Worm (Caenorhabditis elegans) whole organism, mixed stage, embryonic: Measurements from ENCODE around the gene hsb-1.

Source experiments
- ces-1 ChIP-seq: fragments of 150-350 bp; optimal IDR thresholded peaks from 2 replicates; lab custom pipeline; 2014; ENCODE audit warnings: missing biosample characterization, missing genetic modification reagents, missing genetic modification characterization
- lin-13 ChIP-seq: fragments of 150-350 bp; optimal IDR thresholded peaks from 2 replicates; lab custom pipeline; 2014; ENCODE audit warnings: missing biosample characterization, missing genetic modification characterization
- snpc-4 ChIP-seq: fragments of 150-350 bp; optimal IDR thresholded peaks from 2 replicates; lab custom pipeline; 2014; ENCODE audit warnings: missing biosample characterization, missing genetic modification characterization
- zip-8 ChIP-seq: fragments of 150-350 bp; optimal IDR thresholded peaks from 2 replicates; lab custom pipeline; 2014; ENCODE audit warnings: missing biosample characterization, missing genetic modification characterization

- TF ChIP-seq ces-1 (GFP tag; lab: Kevin White, UChicago) (peak; percentile 54), lin-13 (tag; lab: Kevin White, UChicago) (no peak), zip-8 (tag; lab: Kevin White, UChicago) (no peak), snpc-4 (no peak)
Measured at ce11 chrIV:12584146-12584545, 17.1 kb upstream of the hsb-1 start.
